Fruit fly (Drosophila melanogaster): Measurements from ENCODE around the gene CCHa2.

DNA sequence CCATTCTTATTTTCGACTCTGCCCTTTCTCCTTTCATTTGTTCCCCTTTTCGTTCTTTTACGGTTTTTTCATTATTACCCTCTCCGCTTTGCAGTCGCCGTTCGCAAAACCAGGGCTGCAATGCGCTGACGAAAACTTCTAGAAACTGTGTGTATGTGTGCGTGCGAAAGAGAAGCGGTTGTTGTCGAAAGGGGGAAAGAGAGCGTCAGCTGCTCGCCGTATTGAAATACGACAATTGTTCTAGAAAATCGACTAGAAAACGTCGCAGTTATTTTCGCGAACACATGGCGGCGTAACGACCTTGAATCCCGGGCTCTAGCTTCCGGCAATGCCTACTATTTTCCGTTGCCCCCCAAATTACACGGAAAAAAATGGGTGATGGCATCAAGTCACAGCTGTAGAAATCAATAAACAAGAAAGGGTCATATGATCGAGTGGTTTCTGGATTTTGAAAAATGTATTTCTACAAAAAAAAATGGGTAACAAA lies 12.3 kb downstream of the CCHa2 start:
- TF ChIP-seq CTCF (optimal IDR thresholded peaks at IDR 0.05) (no peak), CG8478 (optimal IDR thresholded peaks at IDR 0.05) (no peak)

Data from S2 (cell line).